Worm (Caenorhabditis elegans): ENCODE measurements around the gene nrsn-1.

Gene nrsn-1

DNA sequence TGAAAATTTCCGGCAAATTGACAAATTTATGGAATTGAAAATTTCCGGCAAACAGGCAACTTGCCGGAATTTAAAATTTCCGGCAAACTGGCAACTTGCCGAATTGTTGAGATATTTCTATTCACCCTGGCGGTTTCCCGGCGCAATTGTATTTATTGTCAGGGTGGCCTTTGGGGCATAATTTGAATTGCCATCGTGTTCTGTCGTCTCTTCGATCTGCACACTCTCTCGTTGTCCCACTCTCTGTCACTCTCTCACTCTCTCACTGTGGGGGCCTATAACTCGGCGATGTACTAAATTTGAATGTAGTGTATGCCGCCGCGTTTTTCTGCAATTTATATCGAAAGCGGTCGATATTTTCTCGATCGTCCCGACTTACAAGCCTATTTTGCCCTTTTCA, 12.8 kb downstream of the nrsn-1 start:
- TF ChIP-seq nhr-23 (tag; optimal IDR thresholded peaks at IDR 0.05) (peak; percentile 1), snpc-4 (tag; optimal IDR thresholded peaks at IDR 0.05) (no peak)

DNA sequence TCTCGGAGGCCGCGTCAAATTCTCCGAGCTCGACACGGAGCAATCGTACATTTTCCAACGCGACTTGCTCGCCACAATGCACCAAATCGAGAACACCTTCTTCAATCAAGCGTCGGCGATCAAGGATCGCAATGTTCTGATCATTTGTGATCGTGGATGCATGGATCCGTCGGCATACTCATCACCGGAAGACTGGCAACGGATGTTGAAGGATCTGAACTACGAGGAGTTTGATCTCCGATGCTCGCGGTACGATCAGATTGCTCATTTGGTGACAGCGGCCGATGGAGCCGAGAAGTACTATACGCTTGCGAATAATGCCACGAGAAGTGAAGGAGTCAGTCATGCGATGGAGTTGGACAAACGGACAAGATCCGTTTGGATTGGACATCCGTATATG, 17.3 kb downstream of the nrsn-1 start:
- no peak for TF ChIP-seq aly-2 (tag; optimal IDR thresholded peaks at IDR 0.05)
- TF ChIP-seq lin-39 (tag; optimal IDR thresholded peaks at IDR 0.05): no peak
- no peak for TF ChIP-seq elt-3 (tag; optimal IDR thresholded peaks at IDR 0.05)
- no peak for TF ChIP-seq nhr-25 (tag; optimal IDR thresholded peaks at IDR 0.05)
- no peak for TF ChIP-seq nhr-28 (tag; optimal IDR thresholded peaks at IDR 0.05)
- no peak for TF ChIP-seq fkh-2 (tag; optimal IDR thresholded peaks at IDR 0.05)
- TF ChIP-seq lin-15B (tag; optimal IDR thresholded peaks at IDR 0.05): no peak

DNA sequence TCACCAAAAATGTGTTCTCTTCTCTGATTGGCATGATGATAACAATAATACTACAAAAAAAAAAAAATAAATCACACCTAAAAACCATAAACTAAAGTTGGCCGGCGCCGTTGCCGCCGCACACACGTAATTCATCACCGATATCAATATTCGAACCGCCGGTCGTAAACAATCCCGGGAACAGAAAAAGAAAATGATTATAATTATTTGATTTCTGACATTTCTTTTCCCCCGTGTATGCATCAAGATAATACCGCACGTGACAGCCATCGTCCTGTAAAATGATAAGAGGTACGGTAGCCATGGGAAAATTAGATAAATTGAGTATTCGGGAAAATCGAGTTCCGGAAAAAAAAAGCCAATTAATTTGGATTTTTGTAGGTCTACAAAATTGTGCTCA, 18.7 kb downstream of the nrsn-1 start:
- TF ChIP-seq nhr-25 (tag; optimal IDR thresholded peaks at IDR 0.05): no peak
- peak; percentile 8 for TF ChIP-seq nfya-1 (tag; optimal IDR thresholded peaks at IDR 0.05; ENCODE audit: insufficient read depth)
- peak; percentile 98 for TF ChIP-seq elt-2 (tag; optimal IDR thresholded peaks at IDR 0.05)
- peak; percentile 37 for TF ChIP-seq jun-1 (tag; optimal IDR thresholded peaks at IDR 0.05)
- TF ChIP-seq pqm-1 (tag; optimal IDR thresholded peaks at IDR 0.05): peak; percentile 59
- peak; percentile 14 for TF ChIP-seq pha-4 (tag; optimal IDR thresholded peaks at IDR 0.05)

DNA sequence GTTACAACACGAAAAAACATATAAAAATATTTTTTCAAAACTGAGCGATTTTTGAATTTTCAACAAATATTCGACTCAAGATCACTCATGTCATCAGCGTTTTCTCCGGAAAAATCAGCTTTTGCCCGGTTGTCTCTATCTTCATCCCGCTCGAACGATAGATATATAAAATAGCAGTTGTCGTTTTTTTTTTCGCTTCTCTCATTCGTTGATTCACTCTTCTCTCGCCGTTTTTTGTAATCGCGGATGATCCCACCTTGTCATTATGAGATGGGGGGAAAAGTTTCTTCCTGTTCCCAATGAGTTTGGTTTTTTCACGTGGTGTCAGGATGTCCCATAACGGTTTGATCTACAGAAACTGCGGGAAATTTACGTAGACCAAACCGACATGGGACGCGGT, 20.5 kb downstream of the nrsn-1 start:
- TF ChIP-seq unc-62 (GFP tag; optimal IDR thresholded peaks at IDR 0.05) (no peak), nfya-1 (tag; optimal IDR thresholded peaks at IDR 0.05; ENCODE audit: insufficient read depth) (peak; percentile 11)

- TF ChIP-seq nhr-237 (tag; optimal IDR thresholded peaks at IDR 0.05): no peak
- TF ChIP-seq elt-1 (tag; optimal IDR thresholded peaks at IDR 0.05): no peak
- no peak for TF ChIP-seq tbx-2 (tag; optimal IDR thresholded peaks at IDR 0.05)
- no peak for TF ChIP-seq lin-39 (tag; optimal IDR thresholded peaks at IDR 0.05)
- TF ChIP-seq ZK546.5 (tag; optimal IDR thresholded peaks at IDR 0.05): no peak
- TF ChIP-seq lsy-12 (tag; optimal IDR thresholded peaks at IDR 0.05): no peak
- no peak for TF ChIP-seq unc-39 (tag; optimal IDR thresholded peaks at IDR 0.05)
- TF ChIP-seq nhr-23 (tag; optimal IDR thresholded peaks at IDR 0.05): no peak
- TF ChIP-seq R02D3.7 (tag; optimal IDR thresholded peaks at IDR 0.05): no peak
Measured at ce11 chrV:3693657-3694056, 22.1 kb downstream of the nrsn-1 start.

DNA sequence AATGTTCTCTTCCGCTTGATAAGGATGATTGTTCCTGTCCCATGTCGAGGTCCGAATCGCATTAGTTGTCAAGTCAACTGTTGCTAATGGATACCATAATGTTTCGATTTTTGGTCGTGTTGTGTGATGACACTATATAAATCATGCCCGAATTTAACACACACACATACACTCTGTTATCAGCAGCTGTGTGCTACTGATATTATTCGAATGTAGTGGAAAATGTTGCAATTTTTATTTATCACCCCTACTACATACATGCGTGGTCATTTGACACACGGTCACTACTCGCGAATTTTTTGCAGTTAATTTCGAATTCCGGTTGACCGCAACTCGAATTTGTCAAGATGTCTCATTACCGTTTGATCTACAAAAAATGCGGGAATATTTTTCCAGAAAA, 23.2 kb downstream of the nrsn-1 start:
- no peak for TF ChIP-seq nhr-12 (tag; optimal IDR thresholded peaks at IDR 0.05)
- TF ChIP-seq pqm-1 (tag; optimal IDR thresholded peaks at IDR 0.05): peak; percentile 50
- peak; percentile 56 for TF ChIP-seq elt-2 (tag; optimal IDR thresholded peaks at IDR 0.05)

DNA sequence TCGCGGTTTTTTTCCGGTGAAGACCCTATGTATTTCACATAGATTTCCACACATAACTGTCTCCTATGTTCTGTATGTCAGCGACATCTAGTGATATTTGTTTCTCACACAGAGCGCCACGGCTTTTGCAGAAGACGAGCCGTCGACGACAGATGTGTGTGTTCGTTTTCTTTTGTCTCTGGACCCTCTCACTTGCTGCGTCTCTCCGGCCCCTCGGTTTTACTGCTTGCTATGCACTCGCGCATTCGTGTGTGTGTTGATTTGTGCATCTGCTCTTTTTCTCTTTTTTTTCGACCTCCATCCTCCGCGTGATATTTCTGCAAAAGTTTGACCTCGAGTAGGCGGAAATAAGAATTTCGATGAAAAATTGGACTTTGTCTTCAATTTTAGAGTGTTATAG, 27.0 kb downstream of the nrsn-1 start:
- TF ChIP-seq hmg-11 (tag; optimal IDR thresholded peaks at IDR 0.05) (peak; percentile 52), nfya-1 (tag; optimal IDR thresholded peaks at IDR 0.05; ENCODE audit: insufficient read depth) (peak; percentile 59), zag-1 (tag; optimal IDR thresholded peaks at IDR 0.05) (no peak), lin-39 (tag; optimal IDR thresholded peaks at IDR 0.05) (peak; percentile 46), jun-1 (tag; optimal IDR thresholded peaks at IDR 0.05) (no peak), lin-15B (tag; optimal IDR thresholded peaks at IDR 0.05) (peak; percentile 29), pha-4 (tag; optimal IDR thresholded peaks at IDR 0.05) (no peak), mml-1 (tag; optimal IDR thresholded peaks at IDR 0.05) (no peak)

ce11 chrV:3686899-3687298, 28.9 kb downstream of the nrsn-1 start, which contains the start of gene unc-132:
TSS of gene unc-132 (plus strand) at chrV:3687106.
- TF ChIP-seq sea-2 (GFP tag; optimal IDR thresholded peaks at IDR 0.05) (no peak), zag-1 (tag; optimal IDR thresholded peaks at IDR 0.05) (no peak), nfya-1 (tag; optimal IDR thresholded peaks at IDR 0.05; ENCODE audit: insufficient read depth) (no peak), hmg-11 (tag; optimal IDR thresholded peaks at IDR 0.05) (no peak), ceh-9 (tag; optimal IDR thresholded peaks at IDR 0.05) (no peak), ceh-82 (tag; optimal IDR thresholded peaks at IDR 0.05) (no peak), nhr-25 (tag; optimal IDR thresholded peaks at IDR 0.05) (no peak), nhr-43 (tag; optimal IDR thresholded peaks at IDR 0.05; ENCODE audit: poor library complexity, severe bottlenecking) (no peak)
